Worm (Caenorhabditis elegans) whole organism, L4/young adult: ENCODE data around the gene sri-38.

Experiments
- W03F9.2 ChIP-seq: fragments of 150-350 bp; optimal IDR thresholded peaks from 2 replicates; lab custom pipeline; 2014; ENCODE audit warnings: missing biosample characterization, missing genetic modification characterization
- dao-5 ChIP-seq: sonication (generic microtip); optimal IDR thresholded peaks from 2 replicates; lab custom pipeline; 2016; ENCODE audit warnings: missing genotype, missing genetic modification characterization, moderate library complexity, missing compliant biosample characterization
- him-1 ChIP-seq: sonication (generic microtip); optimal IDR thresholded peaks from 2 replicates; lab custom pipeline; 2016; ENCODE audit warnings: missing genotype, missing genetic modification reagents, missing genetic modification characterization, missing compliant biosample characterization

ce11 chrII:2578216-2578615 is 32.4 kb upstream of the sri-38 start:
- TF ChIP-seq dao-5 (tag; lab: Kevin White, UChicago) (no peak), him-1 (no peak), W03F9.2 (no peak)
